Fruit fly (Drosophila melanogaster): ENCODE data around the gene eIF4EHP.

eIF4EHP gene

dm6 chr3R:24091653-24092052 lies 17.1 kb downstream of the eIF4EHP start:
- TF ChIP-seq Nf-YC (tag; optimal IDR thresholded peaks at IDR 0.05), result no peak
- TF ChIP-seq Neu2 (GFP tag; optimal IDR thresholded peaks at IDR 0.05; ENCODE audit: borderline replicate concordance), result no peak
- TF ChIP-seq CG9932 (GFP tag; IDR thresholded peaks at IDR 0.05), result 0 out of 2 replicates have a peak, but pooled peaks have one; percentile 16
- TF ChIP-seq CG9876 (GFP tag; optimal IDR thresholded peaks at IDR 0.05), result no peak
- no peak for TF ChIP-seq CG4328 (GFP tag; optimal IDR thresholded peaks at IDR 0.05)
- TF ChIP-seq Asciz (GFP tag; optimal IDR thresholded peaks at IDR 0.05), result peak; percentile 9
- no peak for TF ChIP-seq lbe (GFP tag; optimal IDR thresholded peaks at IDR 0.05)
- TF ChIP-seq Taf1 (GFP tag; IDR thresholded peaks at IDR 0.05), result 0 out of 2 replicates have a peak, but pooled peaks have one; percentile 12
- peak; percentile 6 for TF ChIP-seq CG12769 (tag; optimal IDR thresholded peaks at IDR 0.05)
- no peak for TF ChIP-seq Usf (GFP tag; optimal IDR thresholded peaks at IDR 0.05)
- TF ChIP-seq sens-2 (GFP tag; IDR thresholded peaks at IDR 0.05), result no peak
- peak; percentile 81 for TF ChIP-seq Med (GFP tag)
- TF ChIP-seq slbo (GFP tag; IDR thresholded peaks at IDR 0.05), result peak; percentile 46; the same call in 1 of the 2 replicates
- no peak for TF ChIP-seq ro (GFP tag; IDR thresholded peaks at IDR 0.05)
- peak; percentile 59; the same call in 2 of the 3 replicates for TF ChIP-seq row (GFP tag; IDR thresholded peaks at IDR 0.05)
- TF ChIP-seq scrt (GFP tag; optimal IDR thresholded peaks at IDR 0.05), result peak; percentile 33
- no peak for TF ChIP-seq fd96Cb (tag; optimal IDR thresholded peaks at IDR 0.05)
- TF ChIP-seq Pdp1 (GFP tag; optimal IDR thresholded peaks at IDR 0.05), result peak in 1 of 2 experiments; percentile 2
- TF ChIP-seq CG15269 (tag; optimal IDR thresholded peaks at IDR 0.05), result peak; percentile 17
- no peak for TF ChIP-seq her (GFP tag; optimal IDR thresholded peaks at IDR 0.05)
- TF ChIP-seq pros (GFP tag; optimal IDR thresholded peaks at IDR 0.05), result no peak
- TF ChIP-seq lab (GFP tag; optimal IDR thresholded peaks at IDR 0.05), result peak; percentile 52
- no peak for TF ChIP-seq CG17361 (GFP tag; IDR thresholded peaks at IDR 0.05)
- peak; percentile 72 for TF ChIP-seq Ets65A (GFP tag)
- TF ChIP-seq Xbp1 (GFP tag; optimal IDR thresholded peaks at IDR 0.05), result no peak
- TF ChIP-seq CkIIα-i1 (GFP tag; IDR thresholded peaks at IDR 0.05), result no peak
- TF ChIP-seq CG14860 (GFP tag; IDR thresholded peaks at IDR 0.05; ENCODE audit: partially characterized antibody), result no peak
- TF ChIP-seq ftz-f1 (GFP tag; optimal IDR thresholded peaks at IDR 0.05), result no peak
- no peak for TF ChIP-seq pita (GFP tag; optimal IDR thresholded peaks at IDR 0.05)
- TF ChIP-seq Hr78 (GFP tag; optimal IDR thresholded peaks at IDR 0.05), result no peak
- no peak for TF ChIP-seq hth (optimal IDR thresholded peaks at IDR 0.05)
- peak in 1 of 2 experiments; percentile 29 for TF ChIP-seq Hr51 (GFP tag; optimal IDR thresholded peaks at IDR 0.05)
- TF ChIP-seq Dip3 (GFP tag; optimal IDR thresholded peaks at IDR 0.05), result peak; percentile 2
- TF ChIP-seq sens (GFP tag), result peak; percentile 71
- peak in 1 of 2 experiments; percentile 41 for TF ChIP-seq eve (GFP tag; optimal IDR thresholded peaks at IDR 0.05)
- peak; percentile 77 for TF ChIP-seq CG18599 (GFP tag; optimal IDR thresholded peaks at IDR 0.05)
- peak; percentile 24 for TF ChIP-seq CG3281 (GFP tag; optimal IDR thresholded peaks at IDR 0.05)
- TF ChIP-seq Oli (tag; optimal IDR thresholded peaks at IDR 0.05), result peak; percentile 20
- TF ChIP-seq CG17385 (GFP tag; optimal IDR thresholded peaks at IDR 0.05), result peak; percentile 14
- TF ChIP-seq CG6765 (GFP tag; optimal IDR thresholded peaks at IDR 0.05), result no peak
- TF ChIP-seq ind (GFP tag; optimal IDR thresholded peaks at IDR 0.05), result peak; percentile 8
- peak; percentile 39 for TF ChIP-seq PHDP (tag; optimal IDR thresholded peaks at IDR 0.05)
- peak; percentile 14; the same call in 1 of the 3 replicates for TF ChIP-seq Dbx (GFP tag; IDR thresholded peaks at IDR 0.05)
- TF ChIP-seq cwo (GFP tag; optimal IDR thresholded peaks at IDR 0.05), result peak; percentile 14
- TF ChIP-seq nmo (GFP tag; optimal IDR thresholded peaks at IDR 0.05), result no peak
- TF ChIP-seq CG12744 (GFP tag; optimal IDR thresholded peaks at IDR 0.05), result no peak
- no peak for TF ChIP-seq CG13123 (GFP tag; optimal IDR thresholded peaks at IDR 0.05)
- no peak for TF ChIP-seq NC2β (GFP tag; optimal IDR thresholded peaks at IDR 0.05)
- peak; percentile 35 for TF ChIP-seq Hmr (GFP tag; optimal IDR thresholded peaks at IDR 0.05)
- no peak for TF ChIP-seq pfk (GFP tag; optimal IDR thresholded peaks at IDR 0.05)
